Fruit fly (Drosophila melanogaster) whole organism, embryonic: ENCODE data around the gene CG6414.

Source experiments
- Atf3 ChIP-seq: fragments of 200-800 bp; sonication (Bioruptor generic); optimal IDR thresholded peaks from 3 replicates; lab custom pipeline; 2016; ENCODE audit warnings: missing biosample characterization, missing genetic modification characterization
- Blimp-1 ChIP-seq: fragments of 200-800 bp; sonication (Bioruptor generic); optimal IDR thresholded peaks from 3 replicates; lab custom pipeline; 2018; ENCODE audit warnings: missing biosample characterization, missing genetic modification characterization, mild to moderate bottlenecking, moderate library complexity, missing genetic modification reagents
- C15 ChIP-seq: fragments of 200-800 bp; sonication (Bioruptor generic); IDR thresholded peaks from 3 replicates; pipeline ENCODE4 v1.3.6; 2022; ENCODE audit warnings: missing biosample characterization, missing genetic modification characterization
- CG10431 ChIP-seq: fragments of 200-800 bp; sonication (Bioruptor generic); optimal IDR thresholded peaks from 3 replicates; lab custom pipeline; 2018; ENCODE audit warnings: missing biosample characterization, mild to moderate bottlenecking, missing genetic modification characterization
- CG10979 ChIP-seq: fragments of 200-800 bp; sonication (Bioruptor generic); optimal IDR thresholded peaks from 2 replicates; lab custom pipeline; 2018; ENCODE audit warnings: missing biosample characterization, mild to moderate bottlenecking, missing genetic modification characterization, moderate library complexity
- CG11723 ChIP-seq: fragments of 200-800 bp; sonication (Bioruptor generic); optimal IDR thresholded peaks from 2 replicates; lab custom pipeline; 2017; ENCODE audit warnings: missing biosample characterization, mild to moderate bottlenecking, missing genetic modification characterization
- CG12071 ChIP-seq: fragments of 200-800 bp; sonication (Bioruptor generic); optimal IDR thresholded peaks from 3 replicates; lab custom pipeline; 2018; ENCODE audit warnings: missing biosample characterization, mild to moderate bottlenecking, missing genetic modification characterization
- CG15514 ChIP-seq: fragments of 200-800 bp; sonication (Bioruptor generic); optimal IDR thresholded peaks from 3 replicates; lab custom pipeline; 2017; ENCODE audit warnings: missing biosample characterization, missing genetic modification characterization, mild to moderate bottlenecking, moderate library complexity, missing genetic modification reagents
- CG15601 ChIP-seq: fragments of 200-800 bp; sonication (Bioruptor generic); optimal IDR thresholded peaks from 3 replicates; lab custom pipeline; 2019; ENCODE audit warnings: missing biosample characterization, mild to moderate bottlenecking, missing genetic modification characterization, moderate library complexity
- CG16779 ChIP-seq: fragments of 200-800 bp; sonication (Bioruptor generic); IDR thresholded peaks from 2 replicates; pipeline ENCODE4 v1.3.6; 2022; ENCODE audit warnings: missing biosample characterization, missing genetic modification characterization
- CG16813 ChIP-seq: fragments of 200-800 bp; sonication (Bioruptor generic); IDR thresholded peaks from 3 replicates; pipeline ENCODE4 v1.3.6; 2022; ENCODE audit warnings: missing biosample characterization, missing genetic modification characterization; ENCODE audit not compliant: partially characterized antibody
- CG16863 ChIP-seq: fragments of 200-800 bp; sonication (Bioruptor generic); optimal IDR thresholded peaks from 3 replicates; lab custom pipeline; 2016; ENCODE audit warnings: missing biosample characterization, missing genetic modification characterization
- CG17359 ChIP-seq: fragments of 200-800 bp; sonication (Bioruptor generic); optimal IDR thresholded peaks from 3 replicates; lab custom pipeline; 2018; ENCODE audit warnings: missing biosample characterization, mild to moderate bottlenecking, missing genetic modification characterization, moderate library complexity
- CG31365 ChIP-seq: fragments of 200-800 bp; sonication (Bioruptor generic); optimal IDR thresholded peaks from 2 replicates; lab custom pipeline; 2018; ENCODE audit warnings: missing biosample characterization, mild to moderate bottlenecking, missing genetic modification characterization
- CG32767 ChIP-seq: fragments of 200-800 bp; sonication (Bioruptor generic); IDR thresholded peaks from 2 replicates; pipeline ENCODE4 v1.3.6; 2022; ENCODE audit warnings: missing biosample characterization, missing genetic modification characterization
- CG3407 ChIP-seq: fragments of 200-800 bp; sonication (Bioruptor generic); optimal IDR thresholded peaks from 2 replicates; lab custom pipeline; 2018; ENCODE audit warnings: missing biosample characterization, mild to moderate bottlenecking, missing genetic modification characterization
- CG43689 ChIP-seq: fragments of 200-800 bp; sonication (Bioruptor generic); IDR thresholded peaks from 2 replicates; pipeline ENCODE4 v1.3.6; 2022; ENCODE audit warnings: missing biosample characterization, missing genetic modification characterization
- CG6813 ChIP-seq: fragments of 200-800 bp; sonication (Bioruptor generic); optimal IDR thresholded peaks from 2 replicates; lab custom pipeline; 2017; ENCODE audit warnings: missing biosample characterization, missing genetic modification characterization, mild to moderate bottlenecking, moderate library complexity, missing genetic modification reagents
- CG7556 ChIP-seq: fragments of 200-800 bp; sonication (Bioruptor generic); optimal IDR thresholded peaks from 2 replicates; lab custom pipeline; 2017; ENCODE audit warnings: missing biosample characterization, mild to moderate bottlenecking, missing genetic modification characterization
- CG8388 ChIP-seq: fragments of 200-800 bp; sonication (Bioruptor generic); optimal IDR thresholded peaks from 2 replicates; lab custom pipeline; 2019; ENCODE audit warnings: missing biosample characterization, mild to moderate bottlenecking, missing genetic modification characterization, moderate library complexity
- CG8924 ChIP-seq: fragments of 200-800 bp; optimal IDR thresholded peaks from 3 replicates; lab custom pipeline; 2019; ENCODE audit warnings: missing biosample characterization, mild to moderate bottlenecking, missing genetic modification characterization, moderate library complexity
- CG8944 ChIP-seq: fragments of 200-800 bp; sonication (Bioruptor generic); optimal IDR thresholded peaks from 3 replicates; lab custom pipeline; 2016; ENCODE audit warnings: missing biosample characterization, missing genetic modification characterization
- D ChIP-seq, 2 experiments: fragments of 200-800 bp in 1 of 2; fragments of >200 bp in 1 of 2; sonication (Bioruptor generic) in 1 of 2; optimal IDR thresholded peaks; 2 replicates in 1 of 2; 3 replicates in 1 of 2; lab custom pipeline; 2017; ENCODE audit warnings: mild to moderate bottlenecking in 1 of 2, missing biosample characterization in 1 of 2, missing genetic modification characterization in 1 of 2, missing genetic modification reagents in 1 of 2
- Ets65A ChIP-seq: fragments of 200-800 bp; sonication (Bioruptor generic); peaks from one replicate; lab custom pipeline; 2016; ENCODE audit warnings: missing biosample characterization, missing genetic modification characterization
- H15 ChIP-seq: fragments of 200-800 bp; sonication (Bioruptor generic); IDR thresholded peaks from 3 replicates; pipeline ENCODE4 v1.3.6; 2022; ENCODE audit warnings: missing biosample characterization, missing genetic modification characterization
- Lpt ChIP-seq: fragments of >200 bp; optimal IDR thresholded peaks from 2 replicates; lab custom pipeline; 2018; ENCODE audit warnings: missing biosample characterization, missing genetic modification characterization
- MESR4 ChIP-seq: fragments of 200-800 bp; sonication (Bioruptor generic); optimal IDR thresholded peaks from 2 replicates; lab custom pipeline; 2018; ENCODE audit warnings: missing biosample characterization, mild to moderate bottlenecking, missing genetic modification characterization, moderate library complexity
- NC2β ChIP-seq: fragments of 200-800 bp; sonication (Bioruptor generic); optimal IDR thresholded peaks from 2 replicates; lab custom pipeline; 2016; ENCODE audit warnings: missing biosample characterization, missing genetic modification characterization
- Nf-YC ChIP-seq: fragments of 200-800 bp; optimal IDR thresholded peaks from 3 replicates; lab custom pipeline; 2019; ENCODE audit warnings: missing biosample characterization, mild to moderate bottlenecking, missing genetic modification characterization, moderate library complexity
- Oaz ChIP-seq: fragments of 200-800 bp; sonication (Bioruptor generic); IDR thresholded peaks from 2 replicates; pipeline ENCODE4 v1.3.6; 2022; ENCODE audit warnings: missing biosample characterization, missing genetic modification characterization
- YL-1 ChIP-seq: fragments of 200-800 bp; sonication (Bioruptor generic); optimal IDR thresholded peaks from 3 replicates; lab custom pipeline; 2017; ENCODE audit warnings: missing biosample characterization, mild to moderate bottlenecking, missing genetic modification characterization
- bab2 ChIP-seq: fragments of 200-800 bp; sonication (Bioruptor generic); optimal IDR thresholded peaks from 2 replicates; lab custom pipeline; 2016; ENCODE audit warnings: missing biosample characterization, missing genetic modification characterization
- bcd ChIP-seq: fragments of 200-800 bp; sonication (Bioruptor generic); optimal IDR thresholded peaks from 2 replicates; lab custom pipeline; 2017; ENCODE audit warnings: missing biosample characterization, mild to moderate bottlenecking, missing genetic modification characterization
- btn ChIP-seq: fragments of 200-800 bp; sonication (Bioruptor generic); optimal IDR thresholded peaks from 2 replicates; lab custom pipeline; 2016; ENCODE audit warnings: missing biosample characterization, missing genetic modification characterization
- dpn ChIP-seq, 2 experiments: fragments of 200-800 bp; sonication (Bioruptor generic); optimal IDR thresholded peaks; 3 replicates each; lab custom pipeline; 2016; ENCODE audit warnings: missing biosample characterization in 2 of 2, missing genetic modification characterization in 2 of 2
- fd96Cb ChIP-seq: fragments of 200-800 bp; sonication (Bioruptor generic); optimal IDR thresholded peaks from 2 replicates; lab custom pipeline; 2018; ENCODE audit warnings: missing biosample characterization, mild to moderate bottlenecking, missing genetic modification characterization, moderate library complexity
- gem ChIP-seq: fragments of 200-800 bp; sonication (Bioruptor generic); optimal IDR thresholded peaks from 2 replicates; lab custom pipeline; 2019; ENCODE audit warnings: missing biosample characterization, mild to moderate bottlenecking, missing genetic modification characterization, moderate library complexity
- her ChIP-seq: fragments of 200-800 bp; sonication (Bioruptor generic); optimal IDR thresholded peaks from 2 replicates; lab custom pipeline; 2016; ENCODE audit warnings: missing biosample characterization, missing genetic modification characterization
- insv ChIP-seq, 2 experiments: fragments of 200-800 bp; sonication (Bioruptor generic); optimal IDR thresholded peaks; 3 replicates each; lab custom pipeline; 2016 to 2018; ENCODE audit warnings: missing biosample characterization in 2 of 2, missing genetic modification characterization in 2 of 2
- lab ChIP-seq: fragments of 200-800 bp; sonication (Bioruptor generic); optimal IDR thresholded peaks from 3 replicates; lab custom pipeline; 2017; ENCODE audit warnings: missing biosample characterization, missing genetic modification characterization, mild to moderate bottlenecking, moderate library complexity, missing genetic modification reagents
- lmd ChIP-seq: fragments of 200-800 bp; sonication (Bioruptor generic); IDR thresholded peaks from 2 replicates; pipeline ENCODE4 v1.3.6; 2022; ENCODE audit warnings: missing biosample characterization, missing genetic modification characterization
- nerfin-1 ChIP-seq: fragments of 200-800 bp; sonication (Bioruptor generic); optimal IDR thresholded peaks from 3 replicates; lab custom pipeline; 2019; ENCODE audit warnings: missing biosample characterization, mild to moderate bottlenecking, missing genetic modification characterization, moderate library complexity
- nom ChIP-seq: fragments of 200-800 bp; sonication (Bioruptor generic); optimal IDR thresholded peaks from 2 replicates; lab custom pipeline; 2017; ENCODE audit warnings: missing biosample characterization, missing genetic modification characterization, mild to moderate bottlenecking, moderate library complexity, missing genetic modification reagents
- pan ChIP-seq, 4 experiments: fragments of >200 bp in 3 of 4; fragments of 200-800 bp in 1 of 4; sonication (Bioruptor generic) in 1 of 4; optimal IDR thresholded peaks in 3 of 4; IDR thresholded peaks in 1 of 4; 2 replicates each; pipeline versions ENCODE4 v1.3.6 to Lab custom; 2017 to 2022; ENCODE audit warnings: missing biosample characterization in 2 of 4, missing genetic modification characterization in 2 of 4, mixed read lengths in 1 of 4
- pita ChIP-seq: fragments of 200-800 bp; sonication (Bioruptor generic); optimal IDR thresholded peaks from 2 replicates; lab custom pipeline; 2017; ENCODE audit warnings: missing biosample characterization, mild to moderate bottlenecking, missing genetic modification characterization
- rib ChIP-seq: fragments of 200-800 bp; sonication (Bioruptor generic); IDR thresholded peaks from 2 replicates; pipeline ENCODE4 v1.3.6; 2022; ENCODE audit warnings: missing biosample characterization, missing genetic modification characterization
- run ChIP-seq: fragments of 200-800 bp; sonication (Bioruptor generic); optimal IDR thresholded peaks from 3 replicates; lab custom pipeline; 2018; ENCODE audit warnings: missing biosample characterization, mild to moderate bottlenecking, missing genetic modification characterization
- scrt ChIP-seq: fragments of 200-800 bp; sonication (Bioruptor generic); optimal IDR thresholded peaks from 2 replicates; lab custom pipeline; 2018; ENCODE audit warnings: missing biosample characterization, mild to moderate bottlenecking, missing genetic modification characterization, moderate library complexity
- zfh2 ChIP-seq: fragments of 200-800 bp; sonication (Bioruptor generic); optimal IDR thresholded peaks from 2 replicates; lab custom pipeline; 2016; ENCODE audit warnings: missing biosample characterization, missing genetic modification characterization

The CG6414 gene

DNA sequence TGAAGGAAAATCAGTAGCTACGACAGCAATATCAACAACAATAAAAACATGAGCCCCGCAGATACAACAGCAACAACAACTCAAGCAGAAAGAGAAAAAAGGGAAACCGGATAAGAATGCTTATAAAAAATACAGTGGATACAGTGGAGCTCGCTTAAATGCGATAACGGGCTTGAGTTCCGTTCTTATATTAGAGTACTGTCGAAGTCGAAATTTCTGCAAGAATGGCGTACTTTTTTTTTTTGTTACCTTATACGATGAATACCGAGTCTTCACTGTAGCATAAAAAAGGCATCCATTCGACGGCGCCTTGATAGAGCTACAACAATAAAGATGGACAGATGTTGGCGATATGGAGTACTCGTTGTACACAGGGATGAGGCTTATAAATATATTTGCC lies 39.0 kb upstream of the CG6414 start (continued):
- TF ChIP-seq her (peak; percentile 1), CG10979 (tag; lab: Kevin White, UChicago) (peak; percentile 29), CG11723 (GFP tag; lab: Kevin White, UChicago) (no peak), dpn (GFP tag; optimal IDR thresholded peaks at IDR 0.05; lab: Kevin White, UChicago) (peak; percentile 21 to 50), pita (GFP tag; lab: Kevin White, UChicago) (no peak), H15 (GFP tag; lab: Robert Waterston, UW) (peak; percentile 58; the same call in 1 of the 3 replicates), CG12071 (GFP tag; lab: Kevin White, UChicago) (peak; percentile 19), rib (GFP tag; lab: Robert Waterston, UW) (no peak), CG17359 (tag; lab: Kevin White, UChicago) (peak; percentile 19), CG3407 (no peak), nom (GFP tag; lab: Kevin White, UChicago) (peak; percentile 1), gem (tag; lab: Kevin White, UChicago) (peak; percentile 53), run (tag; lab: Kevin White, UChicago) (no peak), nerfin-1 (tag; lab: Kevin White, UChicago) (no peak), CG7556 (GFP tag; lab: Kevin White, UChicago) (no peak), lmd (GFP tag; lab: Robert Waterston, UW) (peak; percentile 50; the same call in 1 of the 2 replicates), CG43689 (GFP tag; lab: Robert Waterston, UW) (no peak), CG8924 (tag; lab: Kevin White, UChicago) (no peak), pan (optimal IDR thresholded peaks at IDR 0.05; lab: Kevin White, UChicago) (no peak), pan (GFP tag; optimal IDR thresholded peaks at IDR 0.05 in 1 of 2, IDR thresholded peaks at IDR 0.05 in 1 of 2) (peak in 1 of 2 experiments; percentile 38), CG16813 (GFP tag; lab: Robert Waterston, UW) (no peak), CG15514 (peak; percentile 17), CG8944 (GFP tag; lab: Kevin White, UChicago) (peak; percentile 17), CG16863 (no peak), CG32767 (GFP tag; lab: Robert Waterston, UW) (no peak), Ets65A (GFP tag; lab: Kevin White, UChicago) (peak; percentile 92), YL-1 (GFP tag; lab: Kevin White, UChicago) (no peak), fd96Cb (tag; lab: Kevin White, UChicago) (peak; percentile 45), MESR4 (GFP tag; lab: Kevin White, UChicago) (no peak), CG15601 (no peak), NC2β (GFP tag; lab: Kevin White, UChicago) (no peak), CG16779 (GFP tag; lab: Robert Waterston, UW) (no peak), zfh2 (no peak), btn (no peak), bab2 (GFP tag; lab: Kevin White, UChicago) (peak; percentile 41), scrt (GFP tag; lab: Kevin White, UChicago) (no peak), CG6813 (GFP tag; lab: Kevin White, UChicago) (peak; percentile 15), Nf-YC (tag; lab: Kevin White, UChicago) (no peak), insv (GFP tag; optimal IDR thresholded peaks at IDR 0.05; lab: Kevin White, UChicago) (no peak), CG10431 (GFP tag; lab: Kevin White, UChicago) (no peak), C15 (no peak), Blimp-1 (GFP tag; lab: Kevin White, UChicago) (peak; percentile 40), bcd (peak; percentile 8), CG31365 (tag; lab: Kevin White, UChicago) (no peak), lab (GFP tag; lab: Kevin White, UChicago) (peak; percentile 61), Atf3 (peak; percentile 24), CG8388 (no peak), Oaz (GFP tag; lab: Robert Waterston, UW) (0 out of 2 replicates have a peak, but pooled peaks have one; percentile 23), D (optimal IDR thresholded peaks at IDR 0.05; lab: Kevin White, UChicago) (no peak), D (GFP tag; optimal IDR thresholded peaks at IDR 0.05; lab: Kevin White, UChicago) (peak; percentile 13), Lpt (GFP tag; lab: Kevin White, UChicago) (no peak)
